Fruit fly (Drosophila melanogaster) whole organism, prepupa: ENCODE data around the gene CG2059.

Experiments
- Blimp-1 ChIP-seq: fragments of 200-800 bp; sonication (Bioruptor generic); optimal IDR thresholded peaks from 3 replicates; lab custom pipeline; 2017; ENCODE audit warnings: missing biosample characterization, missing genetic modification characterization, mild to moderate bottlenecking, moderate library complexity, missing genetic modification reagents
- CG10631 ChIP-seq: fragments of 200-800 bp; sonication (Bioruptor generic); optimal IDR thresholded peaks from 2 replicates; lab custom pipeline; 2016; ENCODE audit warnings: missing biosample characterization, missing genetic modification characterization
- CG11294 ChIP-seq: fragments of 200-800 bp; sonication (Bioruptor generic); IDR thresholded peaks from 2 replicates; pipeline ENCODE4 v1.3.6; 2022; ENCODE audit warnings: missing biosample characterization, missing genetic modification characterization
- CG11902 ChIP-seq: fragments of 200-800 bp; sonication (Bioruptor generic); optimal IDR thresholded peaks from 3 replicates; lab custom pipeline; 2016; ENCODE audit warnings: missing biosample characterization, missing genetic modification characterization
- CG15336 ChIP-seq: fragments of 200-800 bp; sonication (Bioruptor generic); IDR thresholded peaks from 2 replicates; pipeline ENCODE4 v1.3.6; 2022; ENCODE audit warnings: missing biosample characterization, missing genetic modification characterization
- CG1621 ChIP-seq: fragments of 200-800 bp; sonication (Bioruptor generic); optimal IDR thresholded peaks from 3 replicates; lab custom pipeline; 2018; ENCODE audit warnings: missing biosample characterization, mild to moderate bottlenecking, missing genetic modification characterization
- CG16779 ChIP-seq: fragments of 200-800 bp; sonication (Bioruptor generic); optimal IDR thresholded peaks from 3 replicates; lab custom pipeline; 2017; ENCODE audit warnings: missing biosample characterization, mild to moderate bottlenecking, missing genetic modification characterization
- CG31627 ChIP-seq: fragments of 200-800 bp; sonication (Bioruptor generic); optimal IDR thresholded peaks from 3 replicates; lab custom pipeline; 2016; ENCODE audit warnings: missing biosample characterization, missing genetic modification characterization
- CG32006 ChIP-seq: fragments of 200-800 bp; sonication (Bioruptor generic); optimal IDR thresholded peaks from 3 replicates; lab custom pipeline; 2017; ENCODE audit warnings: missing biosample characterization, mild to moderate bottlenecking, missing genetic modification characterization
- CG3919 ChIP-seq: fragments of 200-800 bp; sonication (Bioruptor generic); optimal IDR thresholded peaks from 3 replicates; lab custom pipeline; 2016; ENCODE audit warnings: missing biosample characterization, missing genetic modification characterization
- CG4318 ChIP-seq: fragments of 200-800 bp; sonication (Bioruptor generic); optimal IDR thresholded peaks from 3 replicates; lab custom pipeline; 2017; ENCODE audit warnings: missing biosample characterization, mild to moderate bottlenecking, missing genetic modification characterization
- CG6276 ChIP-seq: fragments of 200-800 bp; sonication (Bioruptor generic); optimal IDR thresholded peaks from 2 replicates; lab custom pipeline; 2017; ENCODE audit warnings: missing biosample characterization, mild to moderate bottlenecking, missing genetic modification characterization
- CG6792 ChIP-seq: fragments of 200-800 bp; sonication (Bioruptor generic); optimal IDR thresholded peaks from 3 replicates; lab custom pipeline; 2016; ENCODE audit warnings: missing biosample characterization, missing genetic modification characterization
- CG6808 ChIP-seq: fragments of 200-800 bp; sonication (Bioruptor generic); optimal IDR thresholded peaks from 3 replicates; lab custom pipeline; 2017; ENCODE audit warnings: missing biosample characterization, missing genetic modification characterization, mild to moderate bottlenecking, moderate library complexity, missing genetic modification reagents
- CG6854 ChIP-seq: fragments of 200-800 bp; sonication (Bioruptor generic); optimal IDR thresholded peaks from 2 replicates; lab custom pipeline; 2017; ENCODE audit warnings: missing biosample characterization, mild to moderate bottlenecking, missing genetic modification characterization
- CG7368 ChIP-seq: fragments of 200-800 bp; sonication (Bioruptor generic); optimal IDR thresholded peaks from 3 replicates; lab custom pipeline; 2016; ENCODE audit warnings: missing biosample characterization, missing genetic modification characterization
- CG8119 ChIP-seq: fragments of 200-800 bp; sonication (Bioruptor generic); IDR thresholded peaks from 3 replicates; pipeline ENCODE4 v1.3.6; 2022; ENCODE audit warnings: missing biosample characterization, missing genetic modification characterization
- CG8319 ChIP-seq: fragments of 200-800 bp; sonication (Bioruptor generic); optimal IDR thresholded peaks from 3 replicates; lab custom pipeline; 2016; ENCODE audit warnings: missing biosample characterization, missing genetic modification characterization
- Eip75B ChIP-seq: fragments of 200-800 bp; sonication (Bioruptor generic); optimal IDR thresholded peaks from 3 replicates; lab custom pipeline; 2016; ENCODE audit warnings: missing biosample characterization, missing genetic modification characterization
- Eip78C ChIP-seq: fragments of 200-800 bp; sonication (Bioruptor generic); peaks from one replicate; lab custom pipeline; 2016; ENCODE audit warnings: missing biosample characterization, missing genetic modification characterization
- Ets21C ChIP-seq: fragments of 200-800 bp; sonication (Bioruptor generic); optimal IDR thresholded peaks from 3 replicates; lab custom pipeline; 2016; ENCODE audit warnings: missing biosample characterization, missing genetic modification characterization
- Ets96B ChIP-seq: fragments of 200-800 bp; optimal IDR thresholded peaks from 2 replicates; lab custom pipeline; 2019; ENCODE audit warnings: missing biosample characterization, mild to moderate bottlenecking, missing genetic modification characterization, moderate library complexity
- Gug ChIP-seq: fragments of 200-800 bp; sonication (Bioruptor generic); IDR thresholded peaks from 2 replicates; pipeline ENCODE4 v1.3.6; 2022; ENCODE audit warnings: missing biosample characterization, missing genetic modification characterization
- Hr38 ChIP-seq: sonication (Bioruptor generic); optimal IDR thresholded peaks from 2 replicates; lab custom pipeline; 2016; ENCODE audit warnings: missing biosample characterization, missing genetic modification characterization
- Hr39 ChIP-seq: fragments of 200-800 bp; sonication (Bioruptor generic); optimal IDR thresholded peaks from 2 replicates; lab custom pipeline; 2016; ENCODE audit warnings: missing biosample characterization, missing genetic modification characterization
- Hr4 ChIP-seq: fragments of 200-800 bp; sonication (Bioruptor generic); optimal IDR thresholded peaks from 3 replicates; lab custom pipeline; 2016; ENCODE audit warnings: missing biosample characterization, missing genetic modification characterization
- Lpt ChIP-seq: fragments of 200-800 bp; sonication (Bioruptor generic); optimal IDR thresholded peaks from 3 replicates; lab custom pipeline; 2016; ENCODE audit warnings: missing biosample characterization, missing genetic modification characterization
- OdsH ChIP-seq: fragments of 200-800 bp; sonication (Bioruptor generic); optimal IDR thresholded peaks from 3 replicates; lab custom pipeline; 2016; ENCODE audit warnings: missing biosample characterization, missing genetic modification characterization
- Smox ChIP-seq: fragments of 200-800 bp; sonication (Bioruptor generic); optimal IDR thresholded peaks from 3 replicates; lab custom pipeline; 2016; ENCODE audit warnings: missing biosample characterization, missing genetic modification characterization
- Sox102F ChIP-seq: fragments of 200-800 bp; sonication (Bioruptor generic); optimal IDR thresholded peaks from 2 replicates; lab custom pipeline; 2016; ENCODE audit warnings: missing biosample characterization, mild to moderate bottlenecking, missing genetic modification characterization
- Sox14 ChIP-seq: fragments of 200-800 bp; sonication (Bioruptor generic); optimal IDR thresholded peaks from 3 replicates; lab custom pipeline; 2016; ENCODE audit warnings: missing biosample characterization, missing genetic modification characterization
- Sox15 ChIP-seq: fragments of 200-800 bp; sonication (Bioruptor generic); optimal IDR thresholded peaks from 3 replicates; lab custom pipeline; 2016; ENCODE audit warnings: missing biosample characterization, missing genetic modification characterization
- acj6 ChIP-seq: fragments of 200-800 bp; sonication (Bioruptor generic); optimal IDR thresholded peaks from 3 replicates; lab custom pipeline; 2016; ENCODE audit warnings: missing biosample characterization, missing genetic modification characterization
- cyc ChIP-seq: fragments of 200-800 bp; sonication (Bioruptor generic); optimal IDR thresholded peaks from 3 replicates; lab custom pipeline; 2016; ENCODE audit warnings: missing biosample characterization, missing genetic modification characterization
- dac ChIP-seq: fragments of 200-800 bp; sonication (Bioruptor generic); optimal IDR thresholded peaks from 2 replicates; lab custom pipeline; 2017; ENCODE audit warnings: missing biosample characterization, mild to moderate bottlenecking, missing genetic modification characterization
- dsx ChIP-seq: fragments of 200-800 bp; optimal IDR thresholded peaks from 3 replicates; lab custom pipeline; 2019; ENCODE audit warnings: missing biosample characterization, mild to moderate bottlenecking, missing genetic modification characterization, moderate library complexity; ENCODE audit not compliant: poor library complexity, severe bottlenecking
- esn ChIP-seq: fragments of 200-800 bp; sonication (Bioruptor generic); optimal IDR thresholded peaks from 2 replicates; lab custom pipeline; 2016; ENCODE audit warnings: missing biosample characterization, mild to moderate bottlenecking, missing genetic modification characterization, moderate library complexity
- fd85E ChIP-seq: fragments of 200-800 bp; sonication (Bioruptor generic); optimal IDR thresholded peaks from 3 replicates; lab custom pipeline; 2016; ENCODE audit warnings: missing biosample characterization, missing genetic modification characterization
- fkh ChIP-seq: fragments of 200-800 bp; sonication (Bioruptor generic); optimal IDR thresholded peaks from 3 replicates; lab custom pipeline; 2017; ENCODE audit warnings: missing biosample characterization, mild to moderate bottlenecking, missing genetic modification characterization, moderate library complexity
- lz ChIP-seq: fragments of 200-800 bp; sonication (Bioruptor generic); optimal IDR thresholded peaks from 3 replicates; lab custom pipeline; 2016; ENCODE audit warnings: missing biosample characterization, missing genetic modification characterization
- net ChIP-seq: fragments of 200-800 bp; sonication (Bioruptor generic); optimal IDR thresholded peaks from 3 replicates; lab custom pipeline; 2016; ENCODE audit warnings: missing biosample characterization, missing genetic modification characterization
- pdm3 ChIP-seq: fragments of 200-800 bp; sonication (Bioruptor generic); optimal IDR thresholded peaks from 3 replicates; lab custom pipeline; 2016; ENCODE audit warnings: missing biosample characterization, missing genetic modification characterization
- salr ChIP-seq, 2 experiments: fragments of 200-800 bp; sonication (Bioruptor generic); optimal IDR thresholded peaks; 3 replicates each; lab custom pipeline; 2016 to 2018; ENCODE audit warnings: missing biosample characterization in 2 of 2, missing genetic modification characterization in 2 of 2, mild to moderate bottlenecking in 1 of 2
- spab ChIP-seq: fragments of 200-800 bp; sonication (Bioruptor generic); optimal IDR thresholded peaks from 2 replicates; lab custom pipeline; 2017; ENCODE audit warnings: missing biosample characterization, mild to moderate bottlenecking, missing genetic modification characterization, missing genetic modification reagents
- svp ChIP-seq: fragments of 200-800 bp; sonication (Bioruptor generic); peaks from one replicate; lab custom pipeline; 2016; ENCODE audit warnings: missing biosample characterization, missing genetic modification characterization
- topi ChIP-seq: fragments of 200-800 bp; sonication (Bioruptor generic); optimal IDR thresholded peaks from 3 replicates; lab custom pipeline; 2016; ENCODE audit warnings: missing biosample characterization, missing genetic modification characterization
- vri ChIP-seq: fragments of 200-800 bp; sonication (Bioruptor generic); optimal IDR thresholded peaks from 3 replicates; lab custom pipeline; 2016; ENCODE audit warnings: missing biosample characterization, mild to moderate bottlenecking, missing genetic modification characterization

The CG2059 gene

dm6 chrX:7290811-7291515 is 4.8 kb downstream of the CG2059 start, which contains the start of gene unc-119 (continued):
- TF ChIP-seq CG31627 (no peak), Hr39 (GFP tag; lab: Kevin White, UChicago) (no peak), Hr38 (GFP tag; lab: Kevin White, UChicago) (no peak), CG3919 (no peak)

DNA sequence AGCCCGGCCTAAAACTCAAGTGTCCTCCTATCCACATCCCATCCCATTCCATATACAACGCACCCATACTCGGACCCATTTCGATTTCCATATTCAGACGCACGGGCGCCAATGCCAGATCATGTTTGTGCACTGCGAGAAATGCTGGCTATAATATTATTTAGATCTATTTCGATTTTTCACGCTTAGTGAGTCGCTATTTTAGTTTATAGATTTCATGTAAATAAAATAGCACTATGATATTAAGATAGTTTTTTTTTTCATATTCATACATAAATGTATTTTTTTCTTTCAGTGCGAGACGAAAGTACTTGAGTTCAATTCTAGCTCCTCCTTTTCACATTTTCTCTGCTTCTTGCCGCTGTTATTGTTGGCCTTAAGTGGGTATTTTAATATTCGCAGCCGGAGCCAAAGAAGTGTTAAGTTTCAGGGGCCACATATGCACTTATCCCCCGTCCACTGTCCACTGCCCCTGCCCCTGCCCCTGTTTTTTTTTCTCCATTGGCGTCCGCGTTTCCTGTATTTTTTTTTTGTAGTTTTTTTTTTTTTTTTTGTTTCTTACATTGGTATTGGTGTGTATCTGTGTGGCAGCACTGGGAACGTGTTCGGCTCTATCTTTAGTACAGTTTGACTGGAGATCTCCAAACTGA is 5.8 kb downstream of the CG2059 start:
- TF ChIP-seq CG10631 (GFP tag; lab: Kevin White, UChicago) (peak; percentile 85), CG11902 (GFP tag; lab: Kevin White, UChicago) (peak; percentile 40), CG4318 (GFP tag; lab: Kevin White, UChicago) (peak; percentile 62), svp (GFP tag; lab: Kevin White, UChicago) (peak; percentile 90), dac (GFP tag; lab: Kevin White, UChicago) (peak; percentile 36), Blimp-1 (GFP tag; lab: Kevin White, UChicago) (no peak), Sox14 (GFP tag; lab: Kevin White, UChicago) (peak; percentile 69), pdm3 (peak; percentile 81), cyc (peak; percentile 56), CG3919 (peak; percentile 87), Hr39 (GFP tag; lab: Kevin White, UChicago) (peak; percentile 56), spab (GFP tag; lab: Kevin White, UChicago) (peak; percentile 63), fd85E (GFP tag; lab: Kevin White, UChicago) (peak; percentile 4), Ets96B (tag; lab: Kevin White, UChicago) (peak; percentile 69), Hr38 (GFP tag; lab: Kevin White, UChicago) (no peak), CG15336 (GFP tag; lab: Robert Waterston, UW) (peak; percentile 85), topi (GFP tag; lab: Kevin White, UChicago) (peak; percentile 77), CG6854 (GFP tag; lab: Kevin White, UChicago) (peak; percentile 39), CG7368 (GFP tag; lab: Kevin White, UChicago) (peak; percentile 63), Eip75B (peak; percentile 72), fkh (GFP tag; lab: Kevin White, UChicago) (no peak), dsx (peak; percentile 79), CG8319 (GFP tag; lab: Kevin White, UChicago) (peak; percentile 51), Smox (GFP tag; lab: Kevin White, UChicago) (peak; percentile 74), CG8119 (peak; percentile 82), Hr4 (GFP tag; lab: Kevin White, UChicago) (peak; percentile 65), vri (GFP tag; lab: Kevin White, UChicago) (peak; percentile 53), CG6808 (peak; percentile 82), Sox102F (GFP tag; lab: Kevin White, UChicago) (peak; percentile 72), lz (GFP tag; lab: Kevin White, UChicago) (peak; percentile 68), CG6792 (GFP tag; lab: Kevin White, UChicago) (peak; percentile 75), CG16779 (tag; lab: Kevin White, UChicago) (peak; percentile 59), CG32006 (GFP tag; lab: Kevin White, UChicago) (peak; percentile 80), net (GFP tag; lab: Kevin White, UChicago) (peak; percentile 78), Eip78C (GFP tag; lab: Kevin White, UChicago) (peak; percentile 97), esn (GFP tag; lab: Kevin White, UChicago) (peak; percentile 81), CG11294 (GFP tag; lab: Robert Waterston, UW) (0 out of 2 replicates have a peak, but pooled peaks have one; percentile 14), OdsH (GFP tag; lab: Kevin White, UChicago) (peak; percentile 83), Sox15 (peak; percentile 27), Lpt (GFP tag; lab: Kevin White, UChicago) (peak; percentile 76), Gug (peak; percentile 39; the same call in 1 of the 2 replicates), acj6 (GFP tag; lab: Kevin White, UChicago) (peak; percentile 80), CG6276 (GFP tag; lab: Kevin White, UChicago) (peak; percentile 53), salr (GFP tag; optimal IDR thresholded peaks at IDR 0.05; lab: Kevin White, UChicago) (peak; percentile 54 to 79), CG1621 (tag; lab: Kevin White, UChicago) (peak; percentile 61), Ets21C (GFP tag; lab: Kevin White, UChicago) (peak; percentile 16)
